Fruit fly (Drosophila melanogaster) whole organism, embryonic: ENCODE measurements around the gene CG34126.

Experiments used
- Atf3 ChIP-seq: fragments of 200-800 bp; sonication (Bioruptor generic); optimal IDR thresholded peaks from 3 replicates; lab custom pipeline; 2016; ENCODE audit warnings: missing biosample characterization, missing genetic modification characterization
- Atf6 ChIP-seq: fragments of 200-800 bp; sonication (Bioruptor generic); IDR thresholded peaks from 2 replicates; pipeline ENCODE4 v1.3.6; 2022; ENCODE audit warnings: missing biosample characterization, missing genetic modification characterization
- Awh ChIP-seq: fragments of 200-800 bp; sonication (Bioruptor generic); IDR thresholded peaks from 2 replicates; pipeline ENCODE4, ENCODE4 v1.3.6; 2022; ENCODE audit warnings: missing biosample characterization, missing genetic modification characterization
- CG10366 ChIP-seq: fragments of 200-800 bp; sonication (Bioruptor generic); IDR thresholded peaks from 2 replicates; pipeline ENCODE4 v1.3.6; 2022; ENCODE audit warnings: missing biosample characterization, missing genetic modification characterization
- CG11560 ChIP-seq: fragments of 200-800 bp; sonication (Bioruptor generic); IDR thresholded peaks from 3 replicates; pipeline ENCODE4 v1.3.6; 2022; ENCODE audit warnings: missing biosample characterization, missing genetic modification characterization
- CG12071 ChIP-seq: fragments of 200-800 bp; sonication (Bioruptor generic); optimal IDR thresholded peaks from 3 replicates; lab custom pipeline; 2018; ENCODE audit warnings: missing biosample characterization, mild to moderate bottlenecking, missing genetic modification characterization
- CG12104 ChIP-seq: fragments of 200-800 bp; sonication (Bioruptor generic); optimal IDR thresholded peaks from 3 replicates; lab custom pipeline; 2016; ENCODE audit warnings: missing biosample characterization, missing genetic modification characterization
- CG12219 ChIP-seq: fragments of 200-800 bp; sonication (Bioruptor generic); optimal IDR thresholded peaks from 3 replicates; lab custom pipeline; 2018; ENCODE audit warnings: missing biosample characterization, mild to moderate bottlenecking, missing genetic modification characterization
- CG12299 ChIP-seq: fragments of 200-800 bp; sonication (Bioruptor generic); optimal IDR thresholded peaks from 2 replicates; lab custom pipeline; 2018; ENCODE audit warnings: missing biosample characterization, mild to moderate bottlenecking, missing genetic modification characterization
- CG13775 ChIP-seq: fragments of 200-800 bp; sonication (Bioruptor generic); optimal IDR thresholded peaks from 3 replicates; lab custom pipeline; 2017; ENCODE audit warnings: missing biosample characterization, mild to moderate bottlenecking, missing genetic modification characterization
- CG14441 ChIP-seq: fragments of 200-800 bp; sonication (Bioruptor generic); IDR thresholded peaks from 2 replicates; pipeline ENCODE4 v1.3.6; 2022; ENCODE audit warnings: missing biosample characterization, missing genetic modification characterization
- CG15479 ChIP-seq: fragments of 200-800 bp; sonication (Bioruptor generic); optimal IDR thresholded peaks from 3 replicates; lab custom pipeline; 2019; ENCODE audit warnings: missing biosample characterization, mild to moderate bottlenecking, missing genetic modification characterization, moderate library complexity
- CG17328 ChIP-seq: fragments of 200-800 bp; sonication (Bioruptor generic); IDR thresholded peaks from 2 replicates; pipeline ENCODE4 v1.3.6; 2022; ENCODE audit warnings: missing biosample characterization, missing genetic modification characterization
- CG18011 ChIP-seq: fragments of 200-800 bp; sonication (Bioruptor generic); optimal IDR thresholded peaks from 2 replicates; lab custom pipeline; 2017; ENCODE audit warnings: missing biosample characterization, missing genetic modification characterization, mild to moderate bottlenecking, moderate library complexity, missing genotype
- CG1832 ChIP-seq: fragments of 200-800 bp; sonication (Bioruptor generic); optimal IDR thresholded peaks from 2 replicates; lab custom pipeline; 2017; ENCODE audit warnings: missing biosample characterization, mild to moderate bottlenecking, missing genetic modification characterization, inconsistent platforms
- CG2202 ChIP-seq: fragments of 200-800 bp; sonication (Bioruptor generic); optimal IDR thresholded peaks from 2 replicates; lab custom pipeline; 2018; ENCODE audit warnings: missing biosample characterization, mild to moderate bottlenecking, missing genetic modification characterization
- CG31224 ChIP-seq: fragments of 200-800 bp; sonication (Bioruptor generic); IDR thresholded peaks from 2 replicates; pipeline ENCODE4 v1.3.6; 2022; ENCODE audit warnings: missing biosample characterization, missing genetic modification characterization
- CG32532 ChIP-seq: fragments of 200-800 bp; sonication (Bioruptor generic); IDR thresholded peaks from 2 replicates; pipeline ENCODE4 v1.3.6; 2022; ENCODE audit warnings: missing biosample characterization, missing genetic modification characterization
- CG32767 ChIP-seq: fragments of 200-800 bp; sonication (Bioruptor generic); IDR thresholded peaks from 2 replicates; pipeline ENCODE4 v1.3.6; 2022; ENCODE audit warnings: missing biosample characterization, missing genetic modification characterization
- CG33213 ChIP-seq: fragments of 200-800 bp; sonication (Bioruptor generic); optimal IDR thresholded peaks from 3 replicates; lab custom pipeline; 2016; ENCODE audit warnings: missing biosample characterization, missing genetic modification characterization
- CG34224 ChIP-seq: fragments of 200-800 bp; sonication (Bioruptor generic); IDR thresholded peaks from 3 replicates; pipeline ENCODE4 v1.3.6; 2022; ENCODE audit warnings: missing biosample characterization, missing genetic modification characterization; ENCODE audit not compliant: partially characterized antibody
- CG4424 ChIP-seq: fragments of 200-800 bp; sonication (Bioruptor generic); optimal IDR thresholded peaks from 3 replicates; lab custom pipeline; 2016; ENCODE audit warnings: missing biosample characterization, missing genetic modification characterization
- CG6689 ChIP-seq: fragments of 200-800 bp; sonication (Bioruptor generic); IDR thresholded peaks from 2 replicates; pipeline ENCODE4 v1.3.6; 2022; ENCODE audit warnings: missing biosample characterization, missing genetic modification characterization
- CG9727 ChIP-seq: fragments of 200-800 bp; sonication (Bioruptor generic); optimal IDR thresholded peaks from 3 replicates; lab custom pipeline; 2017; ENCODE audit warnings: missing biosample characterization, mild to moderate bottlenecking, missing genetic modification characterization
- CG9817 ChIP-seq: fragments of 200-800 bp; sonication (Bioruptor generic); optimal IDR thresholded peaks from 2 replicates; lab custom pipeline; 2018; ENCODE audit warnings: missing biosample characterization, mild to moderate bottlenecking, missing genetic modification characterization, moderate library complexity
- CG9876 ChIP-seq: fragments of 200-800 bp; sonication (Bioruptor generic); optimal IDR thresholded peaks from 2 replicates; lab custom pipeline; 2016; ENCODE audit warnings: missing biosample characterization, missing genetic modification characterization
- CG9932 ChIP-seq: fragments of 200-800 bp; sonication (Bioruptor generic); IDR thresholded peaks from 2 replicates; pipeline ENCODE4 v1.3.6; 2022; ENCODE audit warnings: missing biosample characterization, missing genetic modification characterization
- D ChIP-seq, 2 experiments: fragments of 200-800 bp in 1 of 2; fragments of >200 bp in 1 of 2; sonication (Bioruptor generic) in 1 of 2; optimal IDR thresholded peaks; 2 replicates in 1 of 2; 3 replicates in 1 of 2; lab custom pipeline; 2017; ENCODE audit warnings: mild to moderate bottlenecking in 1 of 2, missing biosample characterization in 1 of 2, missing genetic modification characterization in 1 of 2, missing genetic modification reagents in 1 of 2
- Drgx ChIP-seq: fragments of 200-800 bp; sonication (Bioruptor generic); IDR thresholded peaks from 2 replicates; pipeline ENCODE4 v1.3.6; 2022; ENCODE audit warnings: missing biosample characterization, missing genetic modification characterization
- HLHmδ ChIP-seq: fragments of 200-800 bp; sonication (Bioruptor generic); optimal IDR thresholded peaks from 2 replicates; lab custom pipeline; 2018; ENCODE audit warnings: missing biosample characterization, mild to moderate bottlenecking, missing genetic modification characterization, moderate library complexity
- HmgD ChIP-seq: fragments of 200-800 bp; sonication (Bioruptor generic); optimal IDR thresholded peaks from 3 replicates; lab custom pipeline; 2016; ENCODE audit warnings: missing biosample characterization, missing genetic modification characterization
- Mes4 ChIP-seq: fragments of 200-800 bp; sonication (Bioruptor generic); optimal IDR thresholded peaks from 2 replicates; lab custom pipeline; 2016; ENCODE audit warnings: missing biosample characterization, missing genetic modification characterization
- Sin3A ChIP-seq: fragments of >200 bp; optimal IDR thresholded peaks from 2 replicates; lab custom pipeline; 2018
- caup ChIP-seq: fragments of 200-800 bp; sonication (Bioruptor generic); optimal IDR thresholded peaks from 3 replicates; lab custom pipeline; 2017; ENCODE audit warnings: missing biosample characterization, mild to moderate bottlenecking, missing genetic modification characterization, moderate library complexity; ENCODE audit not compliant: severe bottlenecking
- chinmo ChIP-seq: fragments of 200-800 bp; sonication (Bioruptor generic); IDR thresholded peaks from 4 replicates; pipeline ENCODE4 v1.3.6; 2022; ENCODE audit warnings: missing biosample characterization, missing genetic modification characterization; ENCODE audit not compliant: partially characterized antibody
- dimm ChIP-seq: fragments of 200-800 bp; sonication (Bioruptor generic); IDR thresholded peaks from 2 replicates; pipeline ENCODE4 v1.3.6; 2022; ENCODE audit warnings: missing biosample characterization, missing genetic modification characterization
- dysf ChIP-seq: fragments of 200-800 bp; sonication (Bioruptor generic); IDR thresholded peaks from 3 replicates; pipeline ENCODE4 v1.3.6; 2022; ENCODE audit warnings: missing biosample characterization, missing genetic modification characterization
- eve ChIP-seq, 2 experiments: fragments of >200 bp; optimal IDR thresholded peaks; 2 replicates each; lab custom pipeline; 2017; ENCODE audit warnings: missing biosample characterization in 2 of 2, missing genetic modification characterization in 2 of 2
- insv ChIP-seq, 2 experiments: fragments of 200-800 bp; sonication (Bioruptor generic); optimal IDR thresholded peaks; 3 replicates each; lab custom pipeline; 2016 to 2018; ENCODE audit warnings: missing biosample characterization in 2 of 2, missing genetic modification characterization in 2 of 2
- knrl ChIP-seq: fragments of 200-800 bp; sonication (Bioruptor generic); IDR thresholded peaks from 3 replicates; pipeline ENCODE4 v1.3.6; 2022; ENCODE audit warnings: missing biosample characterization, missing genetic modification characterization; ENCODE audit not compliant: partially characterized antibody
- mld ChIP-seq: fragments of 200-800 bp; sonication (Bioruptor generic); IDR thresholded peaks from 3 replicates; pipeline ENCODE4 v1.3.6; 2022; ENCODE audit warnings: missing biosample characterization, missing genetic modification characterization; ENCODE audit not compliant: partially characterized antibody
- ssp ChIP-seq: fragments of 200-800 bp; sonication (Bioruptor generic); IDR thresholded peaks from 2 replicates; pipeline ENCODE4 v1.3.6; 2022; ENCODE audit warnings: missing biosample characterization, missing genetic modification characterization
- tx ChIP-seq: fragments of 200-800 bp; sonication (Bioruptor generic); optimal IDR thresholded peaks from 2 replicates; lab custom pipeline; 2016; ENCODE audit warnings: missing biosample characterization, missing genetic modification characterization
- vnd ChIP-seq: fragments of 200-800 bp; sonication (Bioruptor generic); IDR thresholded peaks from 3 replicates; pipeline ENCODE4 v1.3.6; 2022; ENCODE audit warnings: missing biosample characterization, missing genetic modification characterization; ENCODE audit not compliant: partially characterized antibody
- wor ChIP-seq: fragments of 200-800 bp; sonication (Bioruptor generic); IDR thresholded peaks from 2 replicates; pipeline ENCODE4 v1.3.6; 2022; ENCODE audit warnings: missing biosample characterization, missing genetic modification characterization
- z ChIP-seq: fragments of 200-800 bp; sonication (Bioruptor generic); IDR thresholded peaks from 3 replicates; pipeline ENCODE4 v1.3.6; 2022; ENCODE audit warnings: missing biosample characterization, missing genetic modification characterization
- zen2 ChIP-seq: fragments of 200-800 bp; sonication (Bioruptor generic); IDR thresholded peaks from 3 replicates; pipeline ENCODE4 v1.3.6; 2022; ENCODE audit warnings: missing biosample characterization, missing genetic modification characterization; ENCODE audit not compliant: partially characterized antibody

CG34126 gene

DNA sequence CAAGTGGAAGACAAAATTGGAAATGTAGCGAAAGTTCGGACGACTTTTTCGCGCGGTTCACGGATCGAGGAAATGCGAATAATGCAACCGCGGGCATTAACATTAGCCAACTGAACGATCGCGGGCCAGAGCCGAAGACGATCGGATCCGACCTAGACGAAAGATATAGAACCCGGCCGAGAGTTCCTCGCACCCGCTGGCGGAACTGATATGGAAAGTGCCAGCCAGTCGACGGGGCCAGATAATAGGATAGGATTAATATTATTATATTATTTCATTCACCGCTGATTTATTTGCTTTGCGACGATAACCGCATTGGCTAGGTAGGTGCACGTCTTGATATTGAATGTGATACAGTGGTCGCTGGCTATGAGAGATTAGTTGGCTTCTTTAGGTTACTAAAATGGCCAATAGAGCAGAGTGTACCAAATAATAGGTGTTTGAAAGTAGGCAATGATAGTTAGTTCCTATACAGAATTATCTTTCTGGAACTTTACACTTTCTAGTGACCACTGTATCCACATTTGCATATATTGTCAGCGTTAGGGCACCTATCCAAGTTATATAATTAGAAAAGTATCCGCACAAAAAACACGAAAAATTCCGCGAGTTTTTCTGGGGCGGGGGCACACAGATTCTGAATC, 18.1 kb downstream of the CG34126 start (continued):
- TF ChIP-seq eve (GFP tag; optimal IDR thresholded peaks at IDR 0.05; lab: Kevin White, UChicago) = peak in 1 of 2 experiments; percentile 61
- TF ChIP-seq CG13775 (GFP tag; lab: Kevin White, UChicago) = peak; percentile 58
- TF ChIP-seq Mes4 (GFP tag; lab: Kevin White, UChicago) = peak; percentile 56
- TF ChIP-seq knrl (GFP tag; lab: Robert Waterston, UW) = no peak
- TF ChIP-seq insv (GFP tag; optimal IDR thresholded peaks at IDR 0.05; lab: Kevin White, UChicago) = no peak
- TF ChIP-seq dimm (GFP tag; lab: Robert Waterston, UW) = 0 out of 2 replicates have a peak, but pooled peaks have one; percentile 25
- TF ChIP-seq CG12104 (GFP tag; lab: Kevin White, UChicago) = peak; percentile 39
- peak; percentile 58 for TF ChIP-seq CG12219
- TF ChIP-seq CG9727 (GFP tag; lab: Kevin White, UChicago) = peak; percentile 67
- TF ChIP-seq wor (GFP tag; lab: Robert Waterston, UW) = peak; percentile 19; the same call in 1 of the 2 replicates
- TF ChIP-seq Sin3A (lab: Kevin White, UChicago) = no peak
- TF ChIP-seq CG11560 (tag; lab: Robert Waterston, UW) = peak; percentile 60; the same call in 1 of the 3 replicates
- no peak for TF ChIP-seq z (GFP tag; lab: Robert Waterston, UW)
- TF ChIP-seq CG31224 (GFP tag; lab: Robert Waterston, UW) = peak; percentile 54; the same call in 1 of the 2 replicates
- no peak for TF ChIP-seq D (optimal IDR thresholded peaks at IDR 0.05; lab: Kevin White, UChicago)
- peak; percentile 41 for TF ChIP-seq D (GFP tag; optimal IDR thresholded peaks at IDR 0.05; lab: Kevin White, UChicago)
- TF ChIP-seq dysf (GFP tag; lab: Robert Waterston, UW) = peak; percentile 83
- peak; percentile 47; the same call in 1 of the 2 replicates for TF ChIP-seq CG32767 (GFP tag; lab: Robert Waterston, UW)

DNA sequence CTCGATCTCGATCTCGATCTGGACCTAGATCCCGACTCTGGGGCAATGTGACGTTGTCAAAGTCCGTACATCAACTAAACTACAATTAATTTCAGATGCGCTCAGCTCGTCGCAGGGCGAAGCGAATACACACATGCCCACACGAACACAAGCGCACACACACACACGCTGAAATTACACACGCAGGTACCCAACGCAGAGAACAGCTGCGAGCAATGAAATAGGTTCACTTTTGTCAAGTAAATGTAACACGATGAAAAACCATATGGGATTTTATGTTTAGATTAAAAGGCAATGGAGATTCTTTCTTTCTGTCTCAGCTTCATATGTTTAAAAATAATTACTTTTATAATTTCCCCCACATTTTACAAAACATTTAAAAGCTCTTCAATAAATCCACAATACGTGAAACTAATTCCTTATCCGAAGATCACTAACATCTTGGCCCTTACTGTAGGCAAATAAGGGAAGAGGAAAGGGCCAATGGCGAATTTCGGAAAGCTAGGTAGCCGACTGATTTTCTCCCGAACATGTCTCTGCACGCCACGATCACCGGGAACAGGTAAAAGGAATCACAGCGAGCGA, 19.0 kb downstream of the CG34126 start:
- TF ChIP-seq HmgD (GFP tag; lab: Kevin White, UChicago) (peak; percentile 69), Atf3 (GFP tag; lab: Kevin White, UChicago) (peak; percentile 44), mld (GFP tag; lab: Robert Waterston, UW) (no peak), Atf6 (GFP tag; lab: Robert Waterston, UW) (peak; percentile 77), zen2 (no peak), CG17328 (peak; percentile 84), caup (GFP tag; lab: Kevin White, UChicago) (peak; percentile 81), CG34224 (GFP tag; lab: Robert Waterston, UW) (no peak), Drgx (GFP tag; lab: Robert Waterston, UW) (peak; percentile 75), CG15479 (GFP tag; lab: Kevin White, UChicago) (peak; percentile 51), Awh (GFP tag; lab: Robert Waterston, UW) (peak; percentile 84), CG33213 (GFP tag; lab: Kevin White, UChicago) (peak; percentile 65), CG9932 (GFP tag; lab: Robert Waterston, UW) (peak; percentile 78), CG12299 (tag; lab: Kevin White, UChicago) (peak; percentile 78), vnd (GFP tag; lab: Robert Waterston, UW) (no peak), CG10366 (peak; percentile 75), CG14441 (GFP tag; lab: Robert Waterston, UW) (peak; percentile 80), CG4424 (peak; percentile 75), tx (GFP tag; lab: Kevin White, UChicago) (peak; percentile 51), chinmo (GFP tag; lab: Robert Waterston, UW) (peak; percentile 72; the same call in 1 of the 4 replicates), HLHmδ (GFP tag; lab: Kevin White, UChicago) (no peak), CG2202 (tag; lab: Kevin White, UChicago) (peak; percentile 85), CG6689 (peak; percentile 78), CG32532 (GFP tag; lab: Robert Waterston, UW) (peak; percentile 84), CG9876 (peak; percentile 49), CG12071 (GFP tag; lab: Kevin White, UChicago) (peak; percentile 59), CG9817 (tag; lab: Kevin White, UChicago) (peak; percentile 72), ssp (GFP tag; lab: Robert Waterston, UW) (peak; percentile 35), CG18011 (peak; percentile 45), CG1832 (GFP tag; lab: Kevin White, UChicago) (no peak)
